Fruit fly (Drosophila melanogaster) whole organism, embryonic: ENCODE measurements around the gene CG12118.

ENCODE experiments used
- Ada2b ChIP-seq: fragments of 200-800 bp; sonication (Bioruptor generic); IDR thresholded peaks from 2 replicates; pipeline ENCODE4 v1.3.6; 2022; ENCODE audit warnings: missing biosample characterization, missing genetic modification characterization
- Antp ChIP-seq: fragments of 200-800 bp; sonication (Bioruptor generic); optimal IDR thresholded peaks from 3 replicates; lab custom pipeline; 2016; ENCODE audit warnings: missing biosample characterization, missing genetic modification characterization
- CG10147 ChIP-seq: fragments of 200-800 bp; sonication (Bioruptor generic); optimal IDR thresholded peaks from 2 replicates; lab custom pipeline; 2019; ENCODE audit warnings: missing biosample characterization, mild to moderate bottlenecking, missing genetic modification characterization, moderate library complexity
- CG11695 ChIP-seq: fragments of 200-800 bp; sonication (Bioruptor generic); IDR thresholded peaks from 3 replicates; pipeline ENCODE4 v1.3.6; 2022; ENCODE audit warnings: missing biosample characterization, missing genetic modification characterization
- CG1233 ChIP-seq: fragments of 200-800 bp; sonication (Bioruptor generic); optimal IDR thresholded peaks from 4 replicates; lab custom pipeline; 2018; ENCODE audit warnings: missing biosample characterization, mild to moderate bottlenecking, missing genetic modification characterization
- CG13624 ChIP-seq: fragments of 200-800 bp; sonication (Bioruptor generic); optimal IDR thresholded peaks from 2 replicates; lab custom pipeline; 2016; ENCODE audit warnings: missing biosample characterization, missing genetic modification characterization
- CG1529 ChIP-seq: fragments of 200-800 bp; sonication (Bioruptor generic); optimal IDR thresholded peaks from 3 replicates; lab custom pipeline; 2018; ENCODE audit warnings: missing biosample characterization, missing genetic modification characterization
- CG16813 ChIP-seq: fragments of 200-800 bp; sonication (Bioruptor generic); IDR thresholded peaks from 3 replicates; pipeline ENCODE4 v1.3.6; 2022; ENCODE audit warnings: missing biosample characterization, missing genetic modification characterization; ENCODE audit not compliant: partially characterized antibody
- CG18619 ChIP-seq: fragments of 200-800 bp; sonication (Bioruptor generic); optimal IDR thresholded peaks from 3 replicates; lab custom pipeline; 2017; ENCODE audit warnings: missing biosample characterization, mild to moderate bottlenecking, missing genetic modification characterization
- CG2129 ChIP-seq: fragments of 200-800 bp; sonication (Bioruptor generic); IDR thresholded peaks from 2 replicates; pipeline ENCODE4 v1.3.6; 2022; ENCODE audit warnings: missing biosample characterization, missing genetic modification characterization; ENCODE audit not compliant: partially characterized antibody
- CG2678 ChIP-seq: fragments of 200-800 bp; sonication (Bioruptor generic); optimal IDR thresholded peaks from 3 replicates; lab custom pipeline; 2019; ENCODE audit warnings: missing biosample characterization, mild to moderate bottlenecking, missing genetic modification characterization, moderate library complexity
- CG3407 ChIP-seq: fragments of 200-800 bp; sonication (Bioruptor generic); optimal IDR thresholded peaks from 2 replicates; lab custom pipeline; 2018; ENCODE audit warnings: missing biosample characterization, mild to moderate bottlenecking, missing genetic modification characterization
- CG34224 ChIP-seq: fragments of 200-800 bp; sonication (Bioruptor generic); IDR thresholded peaks from 3 replicates; pipeline ENCODE4 v1.3.6; 2022; ENCODE audit warnings: missing biosample characterization, missing genetic modification characterization; ENCODE audit not compliant: partially characterized antibody
- CG6254 ChIP-seq: fragments of 200-800 bp; sonication (Bioruptor generic); optimal IDR thresholded peaks from 3 replicates; lab custom pipeline; 2017; ENCODE audit warnings: mild to moderate bottlenecking, missing biosample characterization, missing genetic modification reagents, missing genetic modification characterization
- CG9876 ChIP-seq: fragments of 200-800 bp; sonication (Bioruptor generic); optimal IDR thresholded peaks from 2 replicates; lab custom pipeline; 2016; ENCODE audit warnings: missing biosample characterization, missing genetic modification characterization
- CHES-1-like ChIP-seq: fragments of 200-800 bp; sonication (Bioruptor generic); optimal IDR thresholded peaks from 2 replicates; lab custom pipeline; 2016; ENCODE audit warnings: missing biosample characterization, missing genetic modification characterization
- CrebB ChIP-seq: fragments of 200-800 bp; sonication (Bioruptor generic); optimal IDR thresholded peaks from 3 replicates; lab custom pipeline; 2018; ENCODE audit warnings: missing biosample characterization, mild to moderate bottlenecking, missing genetic modification characterization
- Dbx ChIP-seq: fragments of 200-800 bp; sonication (Bioruptor generic); IDR thresholded peaks from 3 replicates; pipeline ENCODE4 v1.3.6; 2022; ENCODE audit warnings: missing biosample characterization, missing genetic modification characterization
- Dip3 ChIP-seq: fragments of 200-800 bp; sonication (Bioruptor generic); optimal IDR thresholded peaks from 3 replicates; lab custom pipeline; 2016; ENCODE audit warnings: missing biosample characterization, missing genetic modification characterization
- E2f1 ChIP-seq: fragments of 200-800 bp; sonication (Bioruptor generic); IDR thresholded peaks from 2 replicates; pipeline ENCODE4 v1.3.6; 2022; ENCODE audit warnings: missing biosample characterization, missing genetic modification characterization
- Ets65A ChIP-seq: fragments of 200-800 bp; sonication (Bioruptor generic); peaks from one replicate; lab custom pipeline; 2016; ENCODE audit warnings: missing biosample characterization, missing genetic modification characterization
- HLH54F ChIP-seq: fragments of 200-800 bp; sonication (Bioruptor generic); optimal IDR thresholded peaks from 3 replicates; lab custom pipeline; 2016; ENCODE audit warnings: missing biosample characterization, missing genetic modification characterization
- Hmr ChIP-seq: fragments of 200-800 bp; sonication (Bioruptor generic); optimal IDR thresholded peaks from 3 replicates; lab custom pipeline; 2017; ENCODE audit warnings: mild to moderate bottlenecking, missing biosample characterization, missing genetic modification reagents, missing genetic modification characterization
- Hsf ChIP-seq: fragments of 200-800 bp; sonication (Bioruptor generic); optimal IDR thresholded peaks from 3 replicates; lab custom pipeline; 2016; ENCODE audit warnings: missing biosample characterization, missing genetic modification characterization
- Oaz ChIP-seq: fragments of 200-800 bp; sonication (Bioruptor generic); IDR thresholded peaks from 2 replicates; pipeline ENCODE4 v1.3.6; 2022; ENCODE audit warnings: missing biosample characterization, missing genetic modification characterization
- Six4 ChIP-seq: fragments of 200-800 bp; sonication (Bioruptor generic); optimal IDR thresholded peaks from 2 replicates; lab custom pipeline; 2016; ENCODE audit warnings: missing biosample characterization, missing genetic modification characterization
- Xbp1 ChIP-seq: fragments of 200-800 bp; sonication (Bioruptor generic); optimal IDR thresholded peaks from 3 replicates; lab custom pipeline; 2016; ENCODE audit warnings: missing biosample characterization, mild to moderate bottlenecking, missing genetic modification characterization
- ara ChIP-seq: fragments of 200-800 bp; sonication (Bioruptor generic); IDR thresholded peaks from 2 replicates; pipeline ENCODE4 v1.3.6; 2022; ENCODE audit warnings: missing biosample characterization, missing genetic modification characterization
- ash1 ChIP-seq: fragments of 200-800 bp; sonication (Bioruptor generic); optimal IDR thresholded peaks from 2 replicates; lab custom pipeline; 2018; ENCODE audit warnings: missing biosample characterization, mild to moderate bottlenecking, missing genetic modification characterization
- az2 ChIP-seq: fragments of 200-800 bp; sonication (Bioruptor generic); optimal IDR thresholded peaks from 3 replicates; lab custom pipeline; 2016; ENCODE audit warnings: missing biosample characterization, missing genetic modification characterization
- danr ChIP-seq: fragments of 200-800 bp; sonication (Bioruptor generic); IDR thresholded peaks from 2 replicates; pipeline ENCODE4 v1.3.6; 2022; ENCODE audit warnings: missing biosample characterization, missing genetic modification characterization
- dati ChIP-seq: fragments of 200-800 bp; sonication (Bioruptor generic); IDR thresholded peaks from 2 replicates; pipeline ENCODE4 v1.3.6; 2022; ENCODE audit warnings: missing biosample characterization, missing genetic modification characterization
- dm ChIP-seq: fragments of 200-800 bp; sonication (Bioruptor generic); optimal IDR thresholded peaks from 3 replicates; lab custom pipeline; 2016; ENCODE audit warnings: missing biosample characterization, missing genetic modification characterization
- dmrt11E ChIP-seq: fragments of 200-800 bp; sonication (Bioruptor generic); optimal IDR thresholded peaks from 3 replicates; lab custom pipeline; 2018; ENCODE audit warnings: missing biosample characterization, mild to moderate bottlenecking, missing genetic modification characterization, moderate library complexity
- dysf ChIP-seq: fragments of 200-800 bp; sonication (Bioruptor generic); IDR thresholded peaks from 3 replicates; pipeline ENCODE4 v1.3.6; 2022; ENCODE audit warnings: missing biosample characterization, missing genetic modification characterization
- en ChIP-seq: fragments of 200-800 bp; sonication (Bioruptor generic); optimal IDR thresholded peaks from 2 replicates; lab custom pipeline; 2016; ENCODE audit warnings: missing biosample characterization, missing genetic modification characterization
- gro ChIP-seq: fragments of 200-800 bp; sonication (Bioruptor generic); optimal IDR thresholded peaks from 2 replicates; lab custom pipeline; 2016; ENCODE audit warnings: missing biosample characterization, missing genetic modification characterization
- hkb ChIP-seq, 2 experiments: fragments of 200-800 bp in 1 of 2; fragments of >200 bp in 1 of 2; sonication (Bioruptor generic) in 1 of 2; IDR thresholded peaks in 1 of 2; optimal IDR thresholded peaks in 1 of 2; 2 replicates each; pipeline versions ENCODE4 v1.3.6 to Lab custom; 2017 to 2022; ENCODE audit warnings: missing biosample characterization in 1 of 2, missing genetic modification characterization in 1 of 2
- jumu ChIP-seq: fragments of 200-800 bp; sonication (Bioruptor generic); optimal IDR thresholded peaks from 3 replicates; lab custom pipeline; 2016; ENCODE audit warnings: missing biosample characterization, missing genetic modification characterization
- ken ChIP-seq: fragments of 200-800 bp; sonication (Bioruptor generic); IDR thresholded peaks from 3 replicates; pipeline ENCODE4 v1.3.6; 2022; ENCODE audit warnings: missing biosample characterization, missing genetic modification characterization
- mirr ChIP-seq: fragments of 200-800 bp; sonication (Bioruptor generic); optimal IDR thresholded peaks from 3 replicates; lab custom pipeline; 2018; ENCODE audit warnings: missing biosample characterization, mild to moderate bottlenecking, missing genetic modification characterization
- nerfin-1 ChIP-seq: fragments of 200-800 bp; sonication (Bioruptor generic); optimal IDR thresholded peaks from 3 replicates; lab custom pipeline; 2019; ENCODE audit warnings: missing biosample characterization, mild to moderate bottlenecking, missing genetic modification characterization, moderate library complexity
- pb ChIP-seq: fragments of 200-800 bp; sonication (Bioruptor generic); optimal IDR thresholded peaks from 3 replicates; lab custom pipeline; 2016; ENCODE audit warnings: missing biosample characterization, missing genetic modification characterization
- peb ChIP-seq: fragments of 200-800 bp; sonication (Bioruptor generic); IDR thresholded peaks from 2 replicates; pipeline ENCODE4 v1.3.6; 2022; ENCODE audit warnings: missing biosample characterization, missing genetic modification characterization
- sc ChIP-seq, 3 experiments: fragments of >200 bp in 2 of 3; fragments of 200-800 bp in 1 of 3; sonication (Bioruptor generic) in 1 of 3; optimal IDR thresholded peaks; 2 replicates in 2 of 3; 3 replicates in 1 of 3; lab custom pipeline; 2017; ENCODE audit warnings: mild to moderate bottlenecking in 1 of 3, missing biosample characterization in 1 of 3, missing genetic modification characterization in 1 of 3, missing genetic modification reagents in 1 of 3
- slbo ChIP-seq: fragments of 200-800 bp; sonication (Bioruptor generic); IDR thresholded peaks from 2 replicates; pipeline ENCODE4 v1.3.6; 2022; ENCODE audit warnings: missing biosample characterization, missing genetic modification characterization
- stc ChIP-seq: fragments of 200-800 bp; sonication (Bioruptor generic); IDR thresholded peaks from 2 replicates; pipeline ENCODE4 v1.3.6; 2022; ENCODE audit warnings: missing biosample characterization, missing genetic modification characterization
- tll ChIP-seq, 2 experiments: fragments of 200-800 bp in 1 of 2; fragments of >200 bp in 1 of 2; sonication (Bioruptor generic) in 1 of 2; optimal IDR thresholded peaks; 2 replicates each; lab custom pipeline; 2017 to 2019; ENCODE audit warnings: missing biosample characterization in 2 of 2, missing genetic modification characterization in 2 of 2, mild to moderate bottlenecking in 1 of 2, moderate library complexity in 1 of 2
- unpg ChIP-seq: fragments of 200-800 bp; sonication (Bioruptor generic); optimal IDR thresholded peaks from 3 replicates; lab custom pipeline; 2018; ENCODE audit warnings: missing biosample characterization, mild to moderate bottlenecking, missing genetic modification characterization, moderate library complexity
- wek ChIP-seq: fragments of 200-800 bp; sonication (Bioruptor generic); optimal IDR thresholded peaks from 3 replicates; lab custom pipeline; 2018; ENCODE audit warnings: missing biosample characterization, mild to moderate bottlenecking, missing genetic modification characterization, moderate library complexity

CG12118 gene

DNA sequence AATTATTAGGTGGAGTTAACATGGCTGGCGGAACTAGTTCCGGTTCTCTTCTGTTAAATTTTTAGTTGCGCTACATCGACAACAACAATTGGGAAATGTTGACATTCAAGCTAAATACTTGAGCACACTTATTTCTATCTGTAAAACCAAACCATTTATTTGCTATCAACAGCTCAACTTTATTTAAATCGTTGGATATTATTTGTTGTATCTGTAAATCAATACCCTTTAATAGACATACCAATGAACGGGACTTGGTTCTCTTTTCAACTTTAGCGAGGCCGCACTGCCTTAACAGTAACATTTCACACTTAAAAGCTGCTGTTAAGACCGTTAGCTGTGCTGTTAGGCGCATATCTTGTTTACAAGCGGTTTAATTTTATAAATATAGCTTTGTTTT is 2.6 kb downstream of the CG12118 start, which contains the start of gene CG12106 (continued):
- no peak for TF ChIP-seq Six4 (GFP tag; lab: Kevin White, UChicago)
- TF ChIP-seq CG2678, result peak; percentile 65
- TF ChIP-seq Ets65A (GFP tag; lab: Kevin White, UChicago), result peak; percentile 37
- TF ChIP-seq CrebB (tag; lab: Kevin White, UChicago), result no peak
- no peak for TF ChIP-seq tll (GFP tag; optimal IDR thresholded peaks at IDR 0.05; lab: Kevin White, UChicago)
- TF ChIP-seq danr, result no peak
- peak; percentile 26 for TF ChIP-seq az2 (GFP tag; lab: Kevin White, UChicago)
- TF ChIP-seq CHES-1-like, result peak; percentile 15
- no peak for TF ChIP-seq CG2129 (GFP tag; lab: Robert Waterston, UW)
- no peak for TF ChIP-seq pb (GFP tag; lab: Kevin White, UChicago)
- TF ChIP-seq hkb (optimal IDR thresholded peaks at IDR 0.05; lab: Kevin White, UChicago), result no peak
- TF ChIP-seq hkb (GFP tag; IDR thresholded peaks at IDR 0.05; lab: Robert Waterston, UW), result peak; percentile 53
- TF ChIP-seq HLH54F (GFP tag; lab: Kevin White, UChicago), result peak; percentile 36
- TF ChIP-seq Hsf (GFP tag; lab: Kevin White, UChicago), result peak; percentile 14
- peak; percentile 34 for TF ChIP-seq mirr (GFP tag; lab: Kevin White, UChicago)
- TF ChIP-seq ken (GFP tag; lab: Robert Waterston, UW), result no peak
- peak; percentile 33 for TF ChIP-seq CG18619 (GFP tag; lab: Kevin White, UChicago)
- TF ChIP-seq dm (GFP tag; lab: Kevin White, UChicago), result no peak
- TF ChIP-seq CG6254 (GFP tag; lab: Kevin White, UChicago), result peak; percentile 31
- peak; percentile 33 for TF ChIP-seq gro (GFP tag; lab: Kevin White, UChicago)
- TF ChIP-seq dysf (GFP tag; lab: Robert Waterston, UW), result peak; percentile 68; the same call in 2 of the 3 replicates
- no peak for TF ChIP-seq CG1529 (GFP tag; lab: Kevin White, UChicago)
- TF ChIP-seq nerfin-1 (tag; lab: Kevin White, UChicago), result peak; percentile 5
- no peak for TF ChIP-seq Dip3 (GFP tag; lab: Kevin White, UChicago)
- no peak for TF ChIP-seq wek
- TF ChIP-seq jumu (GFP tag; lab: Kevin White, UChicago), result peak; percentile 11
- peak; percentile 42; the same call in 1 of the 2 replicates for TF ChIP-seq Oaz
- no peak for TF ChIP-seq CG34224
- TF ChIP-seq ara (GFP tag; lab: Robert Waterston, UW), result no peak
- no peak for TF ChIP-seq CG1233 (GFP tag; lab: Kevin White, UChicago)
- no peak for TF ChIP-seq ash1 (GFP tag; lab: Kevin White, UChicago)
- peak; percentile 72 for TF ChIP-seq slbo (GFP tag; lab: Robert Waterston, UW)
- TF ChIP-seq sc (optimal IDR thresholded peaks at IDR 0.05; lab: Kevin White, UChicago), result no peak
- TF ChIP-seq sc (GFP tag; optimal IDR thresholded peaks at IDR 0.05; lab: Kevin White, UChicago), result no peak
- no peak for TF ChIP-seq stc
- TF ChIP-seq Hmr (GFP tag; lab: Kevin White, UChicago), result no peak
- TF ChIP-seq unpg (GFP tag; lab: Kevin White, UChicago), result peak; percentile 59
- TF ChIP-seq Xbp1, result peak; percentile 49
- TF ChIP-seq CG13624 (GFP tag; lab: Kevin White, UChicago), result peak; percentile 6
- TF ChIP-seq dati (GFP tag; lab: Robert Waterston, UW), result no peak
- TF ChIP-seq en (GFP tag; lab: Kevin White, UChicago), result no peak
- peak; percentile 37 for TF ChIP-seq CG10147 (GFP tag; lab: Kevin White, UChicago)
- 0 out of 2 replicates have a peak, but pooled peaks have one; percentile 30 for TF ChIP-seq Ada2b (GFP tag; lab: Robert Waterston, UW)
- TF ChIP-seq peb, result no peak
- TF ChIP-seq Antp (GFP tag; lab: Kevin White, UChicago), result no peak
- TF ChIP-seq dmrt11E, result peak; percentile 9
- no peak for TF ChIP-seq CG16813 (GFP tag; lab: Robert Waterston, UW)
- no peak for TF ChIP-seq CG3407 (GFP tag; lab: Kevin White, UChicago)
- peak; percentile 40 for TF ChIP-seq E2f1
- TF ChIP-seq CG11695, result peak; percentile 45; the same call in 1 of the 3 replicates
- TF ChIP-seq Dbx, result 0 out of 3 replicates have a peak, but pooled peaks have one; percentile 23
- TF ChIP-seq CG9876 (GFP tag; lab: Kevin White, UChicago), result no peak
